Worm (Caenorhabditis elegans) whole organism, L2 larva: ENCODE measurements around the gene srh-141.

Source experiments
- ZK546.5 ChIP-seq: sonication (generic microtip); optimal IDR thresholded peaks from 2 replicates; lab custom pipeline; 2017; ENCODE audit warnings: missing biosample characterization, missing genetic modification characterization
- alr-1 ChIP-seq: fragments of 150-350 bp; optimal IDR thresholded peaks from 2 replicates; lab custom pipeline; 2014; ENCODE audit warnings: missing biosample characterization, missing genetic modification characterization
- aly-2 ChIP-seq: fragments of 150-350 bp; optimal IDR thresholded peaks from 2 replicates; lab custom pipeline; 2014; ENCODE audit warnings: missing biosample characterization, missing genetic modification characterization
- ama-1 ChIP-seq: fragments of 150-350 bp; optimal IDR thresholded peaks from 2 replicates; lab custom pipeline; 2018; ENCODE audit warnings: inconsistent platforms
- blmp-1 ChIP-seq: sonication (generic microtip); optimal IDR thresholded peaks from 2 replicates; lab custom pipeline; 2017; ENCODE audit warnings: missing genetic modification characterization, mild to moderate bottlenecking, missing compliant biosample characterization, antibody characterized with exemption, moderate library complexity; ENCODE audit not compliant: insufficient read depth
- ceh-16 ChIP-seq: fragments of 150-350 bp; optimal IDR thresholded peaks from 2 replicates; lab custom pipeline; 2014; ENCODE audit warnings: missing biosample characterization, missing genetic modification characterization
- ceh-82 ChIP-seq: fragments of 150-350 bp; optimal IDR thresholded peaks from 2 replicates; lab custom pipeline; 2014; ENCODE audit warnings: missing biosample characterization, missing genetic modification characterization
- crh-2 ChIP-seq: sonication (generic microtip); optimal IDR thresholded peaks from 2 replicates; lab custom pipeline; 2017; ENCODE audit warnings: missing biosample characterization, missing genetic modification characterization
- dmd-4 ChIP-seq: sonication (generic microtip); optimal IDR thresholded peaks from 2 replicates; lab custom pipeline; 2017; ENCODE audit warnings: missing biosample characterization, missing genetic modification characterization
- elt-3 ChIP-seq: sonication (generic microtip); optimal IDR thresholded peaks from 2 replicates; lab custom pipeline; 2017; ENCODE audit warnings: missing biosample characterization, missing genetic modification characterization
- fos-1 ChIP-seq: fragments of 150-350 bp; optimal IDR thresholded peaks from 2 replicates; lab custom pipeline; 2014; ENCODE audit warnings: missing biosample characterization, missing genetic modification characterization
- gmeb-1 ChIP-seq: fragments of 150-350 bp; optimal IDR thresholded peaks from 2 replicates; lab custom pipeline; 2014; ENCODE audit warnings: missing biosample characterization, missing genetic modification characterization
- lin-11 ChIP-seq: fragments of 150-350 bp; sonication (generic microtip); optimal IDR thresholded peaks from 2 replicates; lab custom pipeline; 2014; ENCODE audit warnings: missing biosample characterization, missing genetic modification characterization, inconsistent platforms, mixed read lengths
- lin-39 ChIP-seq: fragments of 150-350 bp; optimal IDR thresholded peaks from 2 replicates; lab custom pipeline; 2014; ENCODE audit warnings: missing biosample characterization, missing genetic modification reagents, missing genetic modification characterization
- lsy-2 ChIP-seq, 2 experiments: fragments of 150-350 bp in 1 of 2; sonication (generic microtip) in 1 of 2; optimal IDR thresholded peaks; 2 replicates each; lab custom pipeline; 2014 to 2017; ENCODE audit warnings: missing biosample characterization in 2 of 2, missing genetic modification characterization in 2 of 2
- mab-5 ChIP-seq: fragments of 150-350 bp; optimal IDR thresholded peaks from 2 replicates; lab custom pipeline; 2014; ENCODE audit warnings: missing biosample characterization, missing genetic modification characterization
- mdl-1 ChIP-seq, 2 experiments: fragments of 150-350 bp in 1 of 2; sonication (generic microtip) in 1 of 2; optimal IDR thresholded peaks; 2 replicates each; lab custom pipeline; 2017; ENCODE audit warnings: missing biosample characterization in 2 of 2, missing genetic modification characterization in 2 of 2
- nhr-10 ChIP-seq: sonication (generic microtip); optimal IDR thresholded peaks from 2 replicates; lab custom pipeline; 2017; ENCODE audit warnings: missing biosample characterization, missing genetic modification characterization
- nhr-11 ChIP-seq: fragments of 150-350 bp; optimal IDR thresholded peaks from 2 replicates; lab custom pipeline; 2014; ENCODE audit warnings: missing biosample characterization, missing genetic modification characterization
- nhr-12 ChIP-seq: fragments of 150-350 bp; optimal IDR thresholded peaks from 2 replicates; lab custom pipeline; 2014; ENCODE audit warnings: missing biosample characterization, missing genetic modification characterization
- nhr-23 ChIP-seq: fragments of 150-350 bp; optimal IDR thresholded peaks from 2 replicates; lab custom pipeline; 2014; ENCODE audit warnings: missing biosample characterization, missing genetic modification reagents, missing genetic modification characterization
- nhr-237 ChIP-seq: fragments of 150-350 bp; optimal IDR thresholded peaks from 2 replicates; lab custom pipeline; 2014; ENCODE audit warnings: missing biosample characterization, missing genetic modification characterization
- nhr-25 ChIP-seq: fragments of 150-350 bp; sonication (generic microtip); optimal IDR thresholded peaks from 3 replicates; lab custom pipeline; 2014; ENCODE audit warnings: missing biosample characterization, missing genetic modification characterization
- nhr-6 ChIP-seq: fragments of 150-350 bp; optimal IDR thresholded peaks from 2 replicates; lab custom pipeline; 2014; ENCODE audit warnings: missing biosample characterization, missing genetic modification characterization
- nhr-77 ChIP-seq: fragments of 150-350 bp; optimal IDR thresholded peaks from 2 replicates; lab custom pipeline; 2014; ENCODE audit warnings: missing biosample characterization, missing genetic modification characterization
- skn-1 ChIP-seq: sonication (generic microtip); optimal IDR thresholded peaks from 2 replicates; lab custom pipeline; 2017; ENCODE audit warnings: missing biosample characterization, missing genetic modification characterization
- sma-3 ChIP-seq: sonication (generic microtip); optimal IDR thresholded peaks from 2 replicates; lab custom pipeline; 2016; ENCODE audit warnings: missing genetic modification reagents, missing genetic modification characterization, missing compliant biosample characterization
- sma-9 ChIP-seq, 2 experiments: fragments of 150-350 bp in 1 of 2; sonication (generic microtip) in 1 of 2; optimal IDR thresholded peaks; 2 replicates each; lab custom pipeline; 2014 to 2016; ENCODE audit warnings: missing genetic modification characterization in 2 of 2, mild to moderate bottlenecking in 1 of 2, missing biosample characterization in 1 of 2, missing compliant biosample characterization in 1 of 2, missing genetic modification reagents in 1 of 2, moderate library complexity in 1 of 2
- snpc-4 ChIP-seq: fragments of 150-350 bp; optimal IDR thresholded peaks from 2 replicates; lab custom pipeline; 2014; ENCODE audit warnings: missing biosample characterization, missing genetic modification characterization
- unc-39 ChIP-seq: fragments of 150-350 bp; optimal IDR thresholded peaks from 2 replicates; lab custom pipeline; 2014; ENCODE audit warnings: missing biosample characterization, missing genetic modification characterization
- unc-55 ChIP-seq: fragments of 150-350 bp; sonication (generic microtip); optimal IDR thresholded peaks from 3 replicates; lab custom pipeline; 2014; ENCODE audit warnings: missing biosample characterization, missing genetic modification reagents, missing genetic modification characterization
- zag-1 ChIP-seq: fragments of 150-350 bp; optimal IDR thresholded peaks from 2 replicates; lab custom pipeline; 2014; ENCODE audit warnings: missing biosample characterization, missing genetic modification characterization
- ztf-1 ChIP-seq: fragments of 200-800 bp; sonication (Bioruptor generic); conservative IDR thresholded peaks from 2 replicates; pipeline ENCODE4 v1.3.6; 2022; ENCODE audit warnings: missing genetic modification characterization, missing compliant biosample characterization
- ztf-11 ChIP-seq: sonication (generic microtip); optimal IDR thresholded peaks from 2 replicates; lab custom pipeline; 2017; ENCODE audit warnings: missing biosample characterization, missing genetic modification characterization
- ztf-4 ChIP-seq: fragments of 150-350 bp; optimal IDR thresholded peaks from 2 replicates; lab custom pipeline; 2014; ENCODE audit warnings: missing biosample characterization, missing genetic modification characterization

Gene srh-141

DNA sequence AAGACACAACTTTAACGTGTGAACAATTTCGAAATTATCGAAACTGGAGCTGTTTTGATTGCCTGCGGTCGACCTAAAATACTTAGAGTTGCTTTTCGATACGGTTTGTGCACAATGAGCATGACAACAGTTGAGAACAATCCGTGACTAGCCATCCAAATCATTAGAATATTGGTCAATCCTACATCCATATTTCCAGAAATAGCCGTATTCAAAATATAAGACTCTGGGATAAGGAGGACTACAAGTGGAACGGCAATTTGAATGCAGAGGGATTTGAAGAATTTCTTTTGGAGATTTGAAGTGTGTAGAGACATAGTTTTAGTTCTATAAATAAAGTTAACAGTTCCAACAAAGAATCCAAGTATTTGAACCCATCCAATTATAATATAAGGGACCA lies 15.7 kb downstream of the srh-141 start:
- TF ChIP-seq lsy-2 (tag; optimal IDR thresholded peaks at IDR 0.05; lab: Kevin White, UChicago) (no peak), ama-1 (lab: Kevin White, UChicago) (no peak), blmp-1 (no peak), unc-55 (GFP tag; lab: Kevin White, UChicago) (no peak), fos-1 (no peak), nhr-6 (tag; lab: Kevin White, UChicago) (no peak), ztf-11 (tag; lab: Kevin White, UChicago) (no peak), sma-9 (GFP tag; optimal IDR thresholded peaks at IDR 0.05; lab: Kevin White, UChicago) (no peak), sma-9 (tag; optimal IDR thresholded peaks at IDR 0.05; lab: Kevin White, UChicago) (no peak), lin-11 (tag; lab: Kevin White, UChicago) (no peak), nhr-237 (tag; lab: Kevin White, UChicago) (no peak), gmeb-1 (tag; lab: Kevin White, UChicago) (no peak)

DNA sequence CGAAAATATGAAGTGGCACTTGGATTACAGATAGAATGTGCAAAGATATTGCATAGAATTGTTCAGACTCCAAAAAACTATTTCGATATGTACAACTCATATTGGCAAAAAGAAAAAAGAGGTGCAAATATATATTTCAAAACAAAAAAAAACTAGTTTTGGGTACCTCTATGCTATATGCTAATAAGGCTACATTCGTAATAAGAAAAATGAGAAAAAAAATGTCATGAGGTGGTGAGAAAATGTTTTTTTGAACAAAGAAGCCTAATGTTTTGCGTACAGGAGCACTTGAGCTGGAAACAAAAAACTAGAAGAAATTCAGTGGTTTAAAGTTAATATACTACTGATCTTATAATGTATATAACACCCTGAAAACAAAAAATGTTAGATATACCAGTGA lies 17.1 kb downstream of the srh-141 start, which contains the start of gene srh-142:
srh-142 (minus strand) TSS at position 101 of the 400 bp plus-strand sequence.
- TF ChIP-seq nhr-11 (tag; lab: Kevin White, UChicago) (no peak), nhr-25 (tag; lab: Kevin White, UChicago) (no peak), unc-39 (tag; lab: Kevin White, UChicago) (no peak), nhr-23 (tag; lab: Kevin White, UChicago) (no peak), aly-2 (tag; lab: Kevin White, UChicago) (no peak), ceh-16 (no peak), nhr-77 (no peak)

DNA sequence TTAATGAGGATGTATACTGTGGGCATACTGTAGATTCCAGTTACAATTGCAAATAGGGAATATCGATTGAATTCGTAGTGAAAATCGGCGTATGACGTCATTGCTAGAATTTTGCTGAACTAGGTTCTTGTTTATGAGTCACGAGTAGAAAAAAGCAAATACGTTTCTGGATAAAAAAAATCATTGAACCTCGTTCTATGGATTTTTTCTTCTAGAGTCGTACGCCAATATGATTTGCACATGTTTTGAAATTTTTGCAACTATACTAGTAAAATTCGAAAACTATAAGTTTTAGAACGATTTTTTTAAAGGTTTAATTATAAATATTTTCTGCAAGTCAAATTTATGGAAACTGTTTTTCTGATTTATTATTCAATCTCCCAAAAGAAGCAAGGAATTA lies 24.1 kb downstream of the srh-141 start, which contains the start of gene sru-44:
sru-44 (minus strand) TSS at position 101 of the 400 bp plus-strand sequence.
- TF ChIP-seq nhr-237 (tag; lab: Kevin White, UChicago) (no peak), ama-1 (lab: Kevin White, UChicago) (no peak), skn-1 (tag; lab: Kevin White, UChicago) (no peak), mab-5 (tag; lab: Kevin White, UChicago) (no peak), blmp-1 (no peak), sma-9 (GFP tag; optimal IDR thresholded peaks at IDR 0.05; lab: Kevin White, UChicago) (no peak), sma-9 (tag; optimal IDR thresholded peaks at IDR 0.05; lab: Kevin White, UChicago) (no peak), nhr-23 (tag; lab: Kevin White, UChicago) (no peak), nhr-25 (tag; lab: Kevin White, UChicago) (no peak), unc-39 (tag; lab: Kevin White, UChicago) (no peak), nhr-10 (no peak), dmd-4 (no peak), ceh-16 (no peak), snpc-4 (tag; lab: Kevin White, UChicago) (no peak), ztf-4 (tag; lab: Kevin White, UChicago) (no peak)

DNA sequence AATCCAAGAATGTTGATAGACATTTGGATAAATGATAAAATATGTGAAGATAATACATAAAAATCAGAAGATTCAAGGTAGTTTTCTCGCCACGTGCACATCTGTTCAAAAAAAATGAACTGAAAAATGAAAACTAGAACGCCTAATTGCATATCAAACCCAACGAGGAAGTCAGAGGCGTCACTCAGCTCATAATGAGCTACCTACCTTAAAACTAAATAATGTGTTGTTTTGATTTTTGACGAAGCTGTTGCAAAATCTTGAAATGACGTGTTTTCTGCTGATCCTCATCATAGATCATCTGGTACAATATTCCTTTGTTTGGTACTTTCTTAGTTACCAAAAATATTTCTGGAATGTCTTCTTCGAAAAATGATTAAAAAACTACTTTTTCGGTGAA lies 27.2 kb downstream of the srh-141 start, which contains the start of gene srh-138:
srh-138 (minus strand) TSS at position 101 of the 400 bp plus-strand sequence.
- TF ChIP-seq dmd-4 (no peak), ztf-1 (GFP tag; lab: Robert Waterston, UW) (no peak), snpc-4 (tag; lab: Kevin White, UChicago) (no peak), ceh-82 (tag; lab: Kevin White, UChicago) (no peak), ama-1 (lab: Kevin White, UChicago) (no peak), nhr-23 (tag; lab: Kevin White, UChicago) (no peak), crh-2 (no peak), mdl-1 (tag; optimal IDR thresholded peaks at IDR 0.05; lab: Kevin White, UChicago) (no peak), lsy-2 (tag; optimal IDR thresholded peaks at IDR 0.05; lab: Kevin White, UChicago) (no peak), alr-1 (tag; lab: Kevin White, UChicago) (no peak), ztf-11 (tag; lab: Kevin White, UChicago) (no peak), aly-2 (tag; lab: Kevin White, UChicago) (no peak), lin-39 (tag; lab: Kevin White, UChicago) (no peak), zag-1 (tag; lab: Kevin White, UChicago) (no peak), nhr-11 (tag; lab: Kevin White, UChicago) (no peak), sma-3 (GFP tag; lab: Kevin White, UChicago) (no peak), elt-3 (tag; lab: Kevin White, UChicago) (no peak), nhr-10 (no peak), ZK546.5 (tag; lab: Kevin White, UChicago) (no peak), nhr-12 (no peak)
